Worm (Caenorhabditis elegans) whole organism, dauer: ENCODE data around the gene F59E12.8.

Source experiments
- unc-62 ChIP-seq: sonication (generic microtip); optimal IDR thresholded peaks from 2 replicates; lab custom pipeline; 2017; ENCODE audit warnings: missing biosample characterization, missing genetic modification reagents, missing genetic modification characterization

The F59E12.8 gene

ce11 chrII:5599326-5600044, 37.2 kb downstream of the F59E12.8 start, which contains the start of gene C17G10.10:
Gene C17G10.10, minus strand, starts transcription at chrII:5599376.
- TF ChIP-seq unc-62, result no peak

ce11 chrII:5596247-5596646, 40.5 kb downstream of the F59E12.8 start, which contains the start of gene C17G10.1:
Gene C17G10.1, plus strand, starts transcription at chrII:5596547.
- TF ChIP-seq unc-62, result no peak

- TF ChIP-seq unc-62, result no peak
Measured at ce11 chrII:5594210-5594764, 42.4 kb downstream of the F59E12.8 start, which contains the start of gene ttc-4. Gene ttc-4, plus strand, starts transcription at chrII:5594714.

- no peak for TF ChIP-seq unc-62
Measured at ce11 chrII:5593377-5593932, 43.3 kb downstream of the F59E12.8 start, which contains the start of gene cdc-14. Gene cdc-14, minus strand, starts transcription at chrII:5593427.

- no peak for TF ChIP-seq unc-62
Measured at ce11 chrII:5592857-5593256, 43.9 kb downstream of the F59E12.8 start.

ce11 chrII:5591558-5591957, 45.2 kb downstream of the F59E12.8 start:
- no peak for TF ChIP-seq unc-62

ce11 chrII:5589690-5590089, 47.0 kb downstream of the F59E12.8 start, which contains the start of gene C17G10.13:
Gene C17G10.13, minus strand, starts transcription at chrII:5589790.
- no peak for TF ChIP-seq unc-62

- no peak for TF ChIP-seq unc-62
Measured at ce11 chrII:5587794-5588193, 48.9 kb downstream of the F59E12.8 start.

ce11 chrII:5585788-5586187, 50.9 kb downstream of the F59E12.8 start, which contains the start of gene lys-8:
Gene lys-8, plus strand, starts transcription at chrII:5586178.
- no peak for TF ChIP-seq unc-62
